Fruit fly (Drosophila melanogaster) whole organism, adult: ENCODE results near the gene CG6574.

Experiments used
- CG11617 ChIP-seq: fragments of 200-800 bp; sonication (Bioruptor generic); optimal IDR thresholded peaks from 2 replicates; lab custom pipeline; 2017; ENCODE audit warnings: mild to moderate bottlenecking, missing biosample characterization, missing genetic modification reagents, missing genetic modification characterization
- CG5204 ChIP-seq: fragments of 200-800 bp; sonication (Bioruptor generic); optimal IDR thresholded peaks from 2 replicates; lab custom pipeline; 2016; ENCODE audit warnings: missing biosample characterization, missing genetic modification characterization
- CG7045 ChIP-seq: fragments of 200-800 bp; sonication (Bioruptor generic); optimal IDR thresholded peaks from 2 replicates; lab custom pipeline; 2017; ENCODE audit warnings: missing biosample characterization, mild to moderate bottlenecking, missing genetic modification characterization
- CG7101 ChIP-seq: fragments of 200-800 bp; sonication (Bioruptor generic); optimal IDR thresholded peaks from 2 replicates; lab custom pipeline; 2018; ENCODE audit warnings: missing biosample characterization, mild to moderate bottlenecking, missing genetic modification characterization, moderate library complexity
- Clk ChIP-seq: fragments of 200-800 bp; sonication (Bioruptor generic); optimal IDR thresholded peaks from 2 replicates; lab custom pipeline; 2017; ENCODE audit warnings: missing biosample characterization, missing genetic modification characterization
- Crg-1 ChIP-seq: fragments of 200-800 bp; sonication (Bioruptor generic); optimal IDR thresholded peaks from 2 replicates; lab custom pipeline; 2016; ENCODE audit warnings: missing biosample characterization, missing genetic modification characterization
- Hr96 ChIP-seq: fragments of 200-800 bp; sonication (Bioruptor generic); optimal IDR thresholded peaks from 2 replicates; lab custom pipeline; 2016; ENCODE audit warnings: missing biosample characterization, missing genetic modification characterization
- Mnt ChIP-seq: fragments of 200-800 bp; sonication (Bioruptor generic); optimal IDR thresholded peaks from 2 replicates; lab custom pipeline; 2016; ENCODE audit warnings: missing biosample characterization, mild to moderate bottlenecking, missing genetic modification characterization
- bab1 ChIP-seq: fragments of 200-800 bp; sonication (Bioruptor generic); optimal IDR thresholded peaks from 3 replicates; lab custom pipeline; 2019; ENCODE audit warnings: missing biosample characterization, mild to moderate bottlenecking, missing genetic modification characterization, moderate library complexity
- cic ChIP-seq: fragments of 200-800 bp; sonication (Bioruptor generic); optimal IDR thresholded peaks from 2 replicates; lab custom pipeline; 2017; ENCODE audit warnings: missing biosample characterization, mild to moderate bottlenecking, missing genetic modification characterization, moderate library complexity
- kay ChIP-seq: fragments of 200-800 bp; sonication (Bioruptor generic); peaks from one replicate; lab custom pipeline; 2016; ENCODE audit warnings: missing biosample characterization, missing genetic modification characterization, borderline replicate concordance
- pad ChIP-seq: fragments of 200-800 bp; sonication (Bioruptor generic); optimal IDR thresholded peaks from 3 replicates; lab custom pipeline; 2017; ENCODE audit warnings: missing biosample characterization, missing genetic modification characterization, mild to moderate bottlenecking, moderate library complexity, missing genetic modification reagents
- tj ChIP-seq: fragments of 200-800 bp; sonication (Bioruptor generic); optimal IDR thresholded peaks from 3 replicates; lab custom pipeline; 2017; ENCODE audit warnings: missing biosample characterization, mild to moderate bottlenecking, missing genetic modification characterization, moderate library complexity
- toe ChIP-seq: fragments of 200-800 bp; sonication (Bioruptor generic); optimal IDR thresholded peaks from 2 replicates; lab custom pipeline; 2016; ENCODE audit warnings: missing biosample characterization, missing genetic modification characterization

DNA sequence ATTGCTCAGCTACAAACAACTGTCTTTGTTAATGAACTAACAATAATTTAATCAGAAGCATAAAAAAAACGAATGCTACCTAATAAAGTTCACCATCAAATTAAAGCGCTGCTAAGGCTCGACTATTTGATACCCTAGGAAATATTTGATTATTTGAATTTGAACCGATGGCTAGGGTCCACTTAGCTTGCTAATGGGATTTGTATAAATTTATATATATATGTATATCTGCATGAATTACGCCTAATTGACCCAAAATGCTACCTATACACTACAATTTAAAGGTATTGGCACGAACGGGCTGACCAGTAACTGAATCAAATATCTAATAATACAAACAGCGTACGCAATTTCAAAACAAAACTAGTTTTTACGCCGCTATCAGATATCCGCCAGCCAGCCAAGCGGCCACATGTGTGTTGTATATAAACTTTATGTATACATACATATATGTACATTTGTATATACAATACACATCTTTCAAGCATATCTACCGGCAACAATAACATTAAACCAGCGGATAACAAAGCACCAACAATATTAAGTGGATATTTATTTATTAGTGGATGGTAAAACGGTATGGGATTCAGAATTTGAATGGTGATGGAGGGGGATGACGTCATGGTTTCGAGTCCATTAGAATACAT, 21.4 kb upstream of the CG6574 start:
- TF ChIP-seq kay (GFP tag; lab: Kevin White, UChicago) (no peak), cic (GFP tag; lab: Kevin White, UChicago) (no peak), Mnt (GFP tag; lab: Kevin White, UChicago) (no peak), CG7101 (no peak), pad (no peak), bab1 (GFP tag; lab: Kevin White, UChicago) (no peak), Crg-1 (GFP tag; lab: Kevin White, UChicago) (no peak), CG7045 (GFP tag; lab: Kevin White, UChicago) (no peak), toe (GFP tag; lab: Kevin White, UChicago) (no peak), Clk (no peak), tj (GFP tag; lab: Kevin White, UChicago) (no peak), CG5204 (GFP tag; lab: Kevin White, UChicago) (no peak), Hr96 (no peak), CG11617 (GFP tag; lab: Kevin White, UChicago) (no peak)
